Fruit fly (Drosophila melanogaster): ENCODE measurements around the gene PhKgamma.

- TF ChIP-seq Hr96 (GFP tag; optimal IDR thresholded peaks at IDR 0.05), result no peak
- no peak for TF ChIP-seq pad (GFP tag; optimal IDR thresholded peaks at IDR 0.05)
- TF ChIP-seq CG7045 (GFP tag; optimal IDR thresholded peaks at IDR 0.05), result no peak
- no peak for TF ChIP-seq toe (GFP tag; optimal IDR thresholded peaks at IDR 0.05)
- TF ChIP-seq kay (GFP tag; ENCODE audit: borderline replicate concordance), result no peak
- no peak for TF ChIP-seq tj (GFP tag; optimal IDR thresholded peaks at IDR 0.05)
- TF ChIP-seq ovo (GFP tag; optimal IDR thresholded peaks at IDR 0.05), result no peak
- no peak for TF ChIP-seq cic (GFP tag; optimal IDR thresholded peaks at IDR 0.05)
- no peak for TF ChIP-seq Mnt (GFP tag; optimal IDR thresholded peaks at IDR 0.05)
- TF ChIP-seq CG33017 (tag; optimal IDR thresholded peaks at IDR 0.05), result no peak
- TF ChIP-seq bab1 (GFP tag; optimal IDR thresholded peaks at IDR 0.05), result no peak
Observed at dm6 chrX:11736421-11736820, 41.5 kb downstream of the PhKgamma start.

All from whole organism, adult.